Worm (Caenorhabditis elegans): ENCODE results near the gene dmsr-7.
A peak's percentile ranks its signal among the peaks of the same experiment; 100 is the strongest.

dmsr-7 gene

ce11 chrV:5453615-5454014 lies 48.5 kb downstream of the dmsr-7 start, which contains the start of gene glc-3:
Gene glc-3, minus strand, starts transcription at chrV:5453715.
- TF ChIP-seq zag-1 (tag; optimal IDR thresholded peaks at IDR 0.05), result no peak

DNA sequence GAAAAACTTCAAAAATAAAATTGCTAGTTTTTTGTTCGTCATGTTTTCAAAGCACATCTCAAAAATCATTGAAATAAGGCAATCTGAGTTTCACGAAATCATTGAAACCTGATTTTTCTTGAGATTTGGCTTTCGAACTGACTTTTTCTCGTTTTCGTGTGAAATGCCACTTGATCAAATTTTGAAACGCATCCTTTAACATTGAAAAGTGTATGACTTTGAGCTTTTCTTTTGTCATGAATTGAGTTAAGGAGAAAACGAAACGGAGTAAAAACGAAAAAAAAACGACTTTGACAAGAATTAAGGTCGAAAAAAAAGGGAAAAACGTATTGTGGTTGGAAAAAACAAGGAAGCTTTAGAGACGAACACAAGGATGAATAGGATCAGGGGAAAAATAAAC lies 49.8 kb downstream of the dmsr-7 start:
- no peak for TF ChIP-seq egl-5 (tag; optimal IDR thresholded peaks at IDR 0.05)
- no peak for TF ChIP-seq hmg-11 (tag; optimal IDR thresholded peaks at IDR 0.05)
- no peak for TF ChIP-seq nhr-43 (tag; optimal IDR thresholded peaks at IDR 0.05; ENCODE audit: poor library complexity, severe bottlenecking)
- no peak for TF ChIP-seq mdl-1 (tag; optimal IDR thresholded peaks at IDR 0.05)
- no peak for TF ChIP-seq nhr-28 (tag; optimal IDR thresholded peaks at IDR 0.05)
- TF ChIP-seq unc-62 (GFP tag; optimal IDR thresholded peaks at IDR 0.05), result no peak
- peak; percentile 45 for TF ChIP-seq fkh-10 (GFP tag; optimal IDR thresholded peaks at IDR 0.05)
